Fruit fly (Drosophila melanogaster) whole organism, embryonic: Measurements from ENCODE around the gene CG8673.

Experiments
- Bgb ChIP-seq: fragments of 200-800 bp; sonication (Bioruptor generic); IDR thresholded peaks from 2 replicates; pipeline ENCODE4 v1.3.6; 2022; ENCODE audit warnings: missing biosample characterization, missing genetic modification characterization; ENCODE audit not compliant: partially characterized antibody
- CG10274 ChIP-seq: fragments of 200-800 bp; sonication (Bioruptor generic); optimal IDR thresholded peaks from 3 replicates; lab custom pipeline; 2017; ENCODE audit warnings: missing biosample characterization, mild to moderate bottlenecking, missing genetic modification characterization
- CG11093 ChIP-seq: fragments of 200-800 bp; sonication (Bioruptor generic); IDR thresholded peaks from 3 replicates; pipeline ENCODE4 v1.3.6; 2022; ENCODE audit warnings: missing biosample characterization, missing genetic modification characterization
- CG11247 ChIP-seq: fragments of 200-800 bp; sonication (Bioruptor generic); IDR thresholded peaks from 2 replicates; pipeline ENCODE4 v1.3.6; 2022; ENCODE audit warnings: missing biosample characterization, missing genetic modification characterization
- CG14441 ChIP-seq: fragments of 200-800 bp; sonication (Bioruptor generic); IDR thresholded peaks from 2 replicates; pipeline ENCODE4 v1.3.6; 2022; ENCODE audit warnings: missing biosample characterization, missing genetic modification characterization
- CG17568 ChIP-seq: fragments of 200-800 bp; sonication (Bioruptor generic); optimal IDR thresholded peaks from 2 replicates; lab custom pipeline; 2018; ENCODE audit warnings: missing biosample characterization, mild to moderate bottlenecking, missing genetic modification characterization, moderate library complexity
- CG18011 ChIP-seq: fragments of 200-800 bp; sonication (Bioruptor generic); optimal IDR thresholded peaks from 2 replicates; lab custom pipeline; 2017; ENCODE audit warnings: missing biosample characterization, missing genetic modification characterization, mild to moderate bottlenecking, moderate library complexity, missing genotype
- CG18476 ChIP-seq: fragments of 200-800 bp; sonication (Bioruptor generic); optimal IDR thresholded peaks from 2 replicates; lab custom pipeline; 2016; ENCODE audit warnings: missing biosample characterization, mild to moderate bottlenecking, missing genetic modification characterization
- CG31365 ChIP-seq: fragments of 200-800 bp; sonication (Bioruptor generic); optimal IDR thresholded peaks from 2 replicates; lab custom pipeline; 2018; ENCODE audit warnings: missing biosample characterization, mild to moderate bottlenecking, missing genetic modification characterization
- CG33213 ChIP-seq: fragments of 200-800 bp; sonication (Bioruptor generic); optimal IDR thresholded peaks from 3 replicates; lab custom pipeline; 2016; ENCODE audit warnings: missing biosample characterization, missing genetic modification characterization
- CG4404 ChIP-seq: fragments of 200-800 bp; sonication (Bioruptor generic); IDR thresholded peaks from 2 replicates; pipeline ENCODE4 v1.3.6; 2022; ENCODE audit warnings: missing biosample characterization, missing genetic modification characterization
- CG6272 ChIP-seq: fragments of 200-800 bp; sonication (Bioruptor generic); IDR thresholded peaks from 2 replicates; pipeline ENCODE4 v1.3.6; 2022; ENCODE audit warnings: missing biosample characterization, missing genetic modification characterization
- CG7357 ChIP-seq: fragments of 200-800 bp; sonication (Bioruptor generic); IDR thresholded peaks from 3 replicates; pipeline ENCODE4 v1.3.6; 2022; ENCODE audit warnings: missing biosample characterization, missing genetic modification characterization
- CG8290 ChIP-seq, 3 experiments: fragments of 200-800 bp; sonication (Bioruptor generic); optimal IDR thresholded peaks; 2 replicates each; lab custom pipeline; 2016 to 2019; ENCODE audit warnings: missing biosample characterization in 3 of 3, missing genetic modification characterization in 3 of 3, mild to moderate bottlenecking in 2 of 3, moderate library complexity in 1 of 3
- Camta ChIP-seq: fragments of 200-800 bp; sonication (Bioruptor generic); optimal IDR thresholded peaks from 2 replicates; lab custom pipeline; 2016; ENCODE audit warnings: missing biosample characterization, missing genetic modification characterization
- CkIIα-i1 ChIP-seq: fragments of 200-800 bp; sonication (Bioruptor generic); IDR thresholded peaks from 2 replicates; pipeline ENCODE4 v1.3.6; 2022; ENCODE audit warnings: missing biosample characterization, missing genetic modification characterization
- HLH54F ChIP-seq: fragments of 200-800 bp; sonication (Bioruptor generic); optimal IDR thresholded peaks from 3 replicates; lab custom pipeline; 2016; ENCODE audit warnings: missing biosample characterization, missing genetic modification characterization
- HmgD ChIP-seq: fragments of 200-800 bp; sonication (Bioruptor generic); optimal IDR thresholded peaks from 3 replicates; lab custom pipeline; 2016; ENCODE audit warnings: missing biosample characterization, missing genetic modification characterization
- MBD-R2 ChIP-seq: fragments of 200-800 bp; sonication (Bioruptor generic); IDR thresholded peaks from 2 replicates; pipeline ENCODE4 v1.3.6; 2022; ENCODE audit warnings: missing biosample characterization, missing genetic modification characterization
- Meics ChIP-seq: fragments of 200-800 bp; sonication (Bioruptor generic); optimal IDR thresholded peaks from 2 replicates; lab custom pipeline; 2017; ENCODE audit warnings: missing biosample characterization, mild to moderate bottlenecking, missing genetic modification characterization
- NfI ChIP-seq: fragments of 200-800 bp; sonication (Bioruptor generic); optimal IDR thresholded peaks from 3 replicates; lab custom pipeline; 2018; ENCODE audit warnings: missing biosample characterization, mild to moderate bottlenecking, missing genetic modification characterization, moderate library complexity
- Six4 ChIP-seq: fragments of 200-800 bp; sonication (Bioruptor generic); optimal IDR thresholded peaks from 2 replicates; lab custom pipeline; 2016; ENCODE audit warnings: missing biosample characterization, missing genetic modification characterization
- Taf1 ChIP-seq: fragments of 200-800 bp; sonication (Bioruptor generic); IDR thresholded peaks from 2 replicates; pipeline ENCODE4 v1.3.6; 2022; ENCODE audit warnings: missing biosample characterization, missing genetic modification characterization
- Usf ChIP-seq: fragments of 200-800 bp; sonication (Bioruptor generic); optimal IDR thresholded peaks from 2 replicates; lab custom pipeline; 2017; ENCODE audit warnings: missing genotype, missing biosample characterization, missing genetic modification characterization
- aop ChIP-seq: fragments of 200-800 bp; sonication (Bioruptor generic); IDR thresholded peaks from 2 replicates; pipeline ENCODE4 v1.3.6; 2022; ENCODE audit warnings: missing biosample characterization, missing genetic modification characterization
- ara ChIP-seq: fragments of 200-800 bp; sonication (Bioruptor generic); IDR thresholded peaks from 2 replicates; pipeline ENCODE4 v1.3.6; 2022; ENCODE audit warnings: missing biosample characterization, missing genetic modification characterization
- btn ChIP-seq: fragments of 200-800 bp; sonication (Bioruptor generic); optimal IDR thresholded peaks from 2 replicates; lab custom pipeline; 2016; ENCODE audit warnings: missing biosample characterization, missing genetic modification characterization
- ci ChIP-seq: fragments of 200-800 bp; sonication (Bioruptor generic); IDR thresholded peaks from 3 replicates; pipeline ENCODE4 v1.3.6; 2022; ENCODE audit warnings: missing biosample characterization, missing genetic modification characterization
- cwo ChIP-seq: fragments of 200-800 bp; sonication (Bioruptor generic); optimal IDR thresholded peaks from 3 replicates; lab custom pipeline; 2017; ENCODE audit warnings: missing biosample characterization, missing genetic modification characterization, mild to moderate bottlenecking, moderate library complexity, missing genetic modification reagents
- dan ChIP-seq: fragments of 200-800 bp; sonication (Bioruptor generic); IDR thresholded peaks from 2 replicates; pipeline ENCODE4 v1.3.6; 2022; ENCODE audit warnings: missing biosample characterization, missing genetic modification characterization
- dmrt11E ChIP-seq: fragments of 200-800 bp; sonication (Bioruptor generic); optimal IDR thresholded peaks from 3 replicates; lab custom pipeline; 2018; ENCODE audit warnings: missing biosample characterization, mild to moderate bottlenecking, missing genetic modification characterization, moderate library complexity
- fu2 ChIP-seq: fragments of 200-800 bp; sonication (Bioruptor generic); optimal IDR thresholded peaks from 2 replicates; lab custom pipeline; 2016; ENCODE audit warnings: missing biosample characterization, missing genetic modification characterization
- gro ChIP-seq: fragments of 200-800 bp; sonication (Bioruptor generic); optimal IDR thresholded peaks from 2 replicates; lab custom pipeline; 2016; ENCODE audit warnings: missing biosample characterization, missing genetic modification characterization
- hkb ChIP-seq, 2 experiments: fragments of 200-800 bp in 1 of 2; fragments of >200 bp in 1 of 2; sonication (Bioruptor generic) in 1 of 2; IDR thresholded peaks in 1 of 2; optimal IDR thresholded peaks in 1 of 2; 2 replicates each; pipeline versions ENCODE4 v1.3.6 to Lab custom; 2017 to 2022; ENCODE audit warnings: missing biosample characterization in 1 of 2, missing genetic modification characterization in 1 of 2
- lab ChIP-seq: fragments of 200-800 bp; sonication (Bioruptor generic); optimal IDR thresholded peaks from 3 replicates; lab custom pipeline; 2017; ENCODE audit warnings: missing biosample characterization, missing genetic modification characterization, mild to moderate bottlenecking, moderate library complexity, missing genetic modification reagents
- lola ChIP-seq, 3 experiments: fragments of >200 bp in 2 of 3; fragments of 200-800 bp in 1 of 3; sonication (Bioruptor generic) in 1 of 3; optimal IDR thresholded peaks; 2 replicates each; lab custom pipeline; 2017 to 2019; ENCODE audit warnings: missing biosample characterization in 3 of 3, missing genetic modification characterization in 3 of 3, mild to moderate bottlenecking in 1 of 3, moderate library complexity in 1 of 3
- nerfin-2 ChIP-seq: fragments of 200-800 bp; sonication (Bioruptor generic); IDR thresholded peaks from 2 replicates; pipeline ENCODE4 v1.3.6; 2022; ENCODE audit warnings: missing biosample characterization, missing genetic modification characterization; ENCODE audit not compliant: partially characterized antibody
- nom ChIP-seq: fragments of 200-800 bp; sonication (Bioruptor generic); optimal IDR thresholded peaks from 2 replicates; lab custom pipeline; 2017; ENCODE audit warnings: missing biosample characterization, missing genetic modification characterization, mild to moderate bottlenecking, moderate library complexity, missing genetic modification reagents
- oc ChIP-seq: fragments of 200-800 bp; sonication (Bioruptor generic); optimal IDR thresholded peaks from 2 replicates; lab custom pipeline; 2018; ENCODE audit warnings: missing biosample characterization, mild to moderate bottlenecking, missing genetic modification characterization, moderate library complexity
- onecut ChIP-seq: fragments of 200-800 bp; sonication (Bioruptor generic); IDR thresholded peaks from 2 replicates; pipeline ENCODE4 v1.3.6; 2022; ENCODE audit warnings: missing biosample characterization, missing genetic modification characterization
- pb ChIP-seq: fragments of 200-800 bp; sonication (Bioruptor generic); optimal IDR thresholded peaks from 3 replicates; lab custom pipeline; 2016; ENCODE audit warnings: missing biosample characterization, missing genetic modification characterization
- prd ChIP-seq, 3 experiments: fragments of >200 bp in 2 of 3; fragments of 200-800 bp in 1 of 3; sonication (Bioruptor generic) in 1 of 3; optimal IDR thresholded peaks in 2 of 3; IDR thresholded peaks in 1 of 3; 2 replicates in 2 of 3; 3 replicates in 1 of 3; pipeline versions ENCODE4 v1.3.6 to Lab custom; 2017 to 2022; ENCODE audit warnings: missing biosample characterization in 1 of 3, missing genetic modification characterization in 1 of 3
- row ChIP-seq: fragments of 200-800 bp; sonication (Bioruptor generic); IDR thresholded peaks from 3 replicates; pipeline ENCODE4 v1.3.6; 2022; ENCODE audit warnings: missing biosample characterization, missing genetic modification characterization
- sd ChIP-seq: fragments of 200-800 bp; sonication (Bioruptor generic); optimal IDR thresholded peaks from 3 replicates; lab custom pipeline; 2018; ENCODE audit warnings: missing biosample characterization, mild to moderate bottlenecking, missing genetic modification characterization, moderate library complexity
- shn ChIP-seq: fragments of 200-800 bp; sonication (Bioruptor generic); optimal IDR thresholded peaks from 3 replicates; lab custom pipeline; 2016; ENCODE audit warnings: missing biosample characterization, missing genetic modification characterization
- slbo ChIP-seq: fragments of 200-800 bp; sonication (Bioruptor generic); IDR thresholded peaks from 2 replicates; pipeline ENCODE4 v1.3.6; 2022; ENCODE audit warnings: missing biosample characterization, missing genetic modification characterization
- sug ChIP-seq: fragments of 200-800 bp; optimal IDR thresholded peaks from 2 replicates; lab custom pipeline; 2019; ENCODE audit warnings: missing biosample characterization, mild to moderate bottlenecking, missing genetic modification characterization, moderate library complexity
- ttk ChIP-seq: fragments of 200-800 bp; sonication (Bioruptor generic); IDR thresholded peaks from 2 replicates; pipeline ENCODE4 v2.1.2; 2022; ENCODE audit warnings: missing biosample characterization, missing genetic modification characterization
- unpg ChIP-seq: fragments of 200-800 bp; sonication (Bioruptor generic); optimal IDR thresholded peaks from 3 replicates; lab custom pipeline; 2018; ENCODE audit warnings: missing biosample characterization, mild to moderate bottlenecking, missing genetic modification characterization, moderate library complexity
- vfl ChIP-seq: fragments of 200-800 bp; sonication (Bioruptor generic); optimal IDR thresholded peaks from 2 replicates; lab custom pipeline; 2016; ENCODE audit warnings: missing biosample characterization, missing genetic modification characterization

CG8673 gene

DNA sequence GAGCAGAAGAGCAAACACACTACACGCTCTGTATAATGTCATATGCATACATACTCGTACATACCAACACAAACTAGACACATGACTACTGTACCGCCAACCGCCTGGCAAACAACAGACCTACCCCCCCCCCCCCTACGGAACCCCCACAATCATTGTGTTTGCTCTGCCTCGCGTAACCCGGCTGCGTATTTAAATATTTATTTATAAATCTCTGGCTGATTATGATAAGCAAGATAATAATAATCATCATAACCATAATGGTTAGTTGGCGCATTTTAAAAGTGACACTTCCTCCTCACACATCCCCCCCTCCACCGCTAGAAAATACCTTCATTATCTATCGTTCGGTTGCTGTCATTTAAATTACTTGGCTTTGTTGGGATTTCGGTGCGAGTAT, 26.7 kb upstream of the CG8673 start (continued):
- TF ChIP-seq oc (peak; percentile 62), Six4 (GFP tag; lab: Kevin White, UChicago) (no peak), CG11247 (0 out of 2 replicates have a peak, but pooled peaks have one; percentile 21), dan (no peak), Camta (GFP tag; lab: Kevin White, UChicago) (no peak), row (no peak), HmgD (GFP tag; lab: Kevin White, UChicago) (no peak), CG8290 (GFP tag; optimal IDR thresholded peaks at IDR 0.05; lab: Kevin White, UChicago) (no peak), CG8290 (tag; optimal IDR thresholded peaks at IDR 0.05; lab: Kevin White, UChicago) (peak in 1 of 2 experiments; percentile 85), Meics (GFP tag; lab: Kevin White, UChicago) (peak; percentile 69), nom (GFP tag; lab: Kevin White, UChicago) (peak; percentile 3), CG14441 (GFP tag; lab: Robert Waterston, UW) (no peak), gro (GFP tag; lab: Kevin White, UChicago) (peak; percentile 40), ci (GFP tag; lab: Robert Waterston, UW) (peak; percentile 65; the same call in 2 of the 3 replicates), CkIIα-i1 (GFP tag; lab: Robert Waterston, UW) (no peak), sd (peak; percentile 87), btn (no peak), CG33213 (GFP tag; lab: Kevin White, UChicago) (no peak), dmrt11E (tag; lab: Kevin White, UChicago) (peak; percentile 18), cwo (GFP tag; lab: Kevin White, UChicago) (peak; percentile 79), nerfin-2 (GFP tag; lab: Robert Waterston, UW) (no peak), CG18011 (GFP tag; lab: Kevin White, UChicago) (peak; percentile 37), CG18476 (GFP tag; lab: Kevin White, UChicago) (peak; percentile 27), CG7357 (GFP tag; lab: Robert Waterston, UW) (no peak), fu2 (GFP tag; lab: Kevin White, UChicago) (no peak), onecut (GFP tag; lab: Robert Waterston, UW) (peak; percentile 41), pb (GFP tag; lab: Kevin White, UChicago) (no peak), Bgb (GFP tag; lab: Robert Waterston, UW) (no peak), CG31365 (tag; lab: Kevin White, UChicago) (peak; percentile 49), MBD-R2 (GFP tag; lab: Robert Waterston, UW) (no peak), lab (GFP tag; lab: Kevin White, UChicago) (peak; percentile 90), CG6272 (GFP tag; lab: Robert Waterston, UW) (no peak), Taf1 (GFP tag; lab: Robert Waterston, UW) (no peak), aop (GFP tag; lab: Robert Waterston, UW) (no peak), unpg (GFP tag; lab: Kevin White, UChicago) (peak; percentile 58), ttk (no peak), hkb (optimal IDR thresholded peaks at IDR 0.05; lab: Kevin White, UChicago) (no peak), hkb (GFP tag; IDR thresholded peaks at IDR 0.05; lab: Robert Waterston, UW) (peak; percentile 47), HLH54F (GFP tag; lab: Kevin White, UChicago) (no peak), NfI (GFP tag; lab: Kevin White, UChicago) (peak; percentile 35), lola (GFP tag; optimal IDR thresholded peaks at IDR 0.05; lab: Kevin White, UChicago) (peak in 1 of 3 experiments; percentile 20), CG4404 (no peak), shn (no peak), CG10274 (GFP tag; lab: Kevin White, UChicago) (peak; percentile 32), vfl (GFP tag; lab: Kevin White, UChicago) (no peak), CG11093 (GFP tag; lab: Robert Waterston, UW) (no peak), prd (optimal IDR thresholded peaks at IDR 0.05; lab: Kevin White, UChicago) (peak in 1 of 2 experiments; percentile 21), prd (GFP tag; IDR thresholded peaks at IDR 0.05; lab: Robert Waterston, UW) (no peak), Usf (no peak), ara (GFP tag; lab: Robert Waterston, UW) (no peak), slbo (GFP tag; lab: Robert Waterston, UW) (no peak), sug (tag; lab: Kevin White, UChicago) (peak; percentile 89), CG17568 (GFP tag; lab: Kevin White, UChicago) (peak; percentile 73)
